Fruit fly (Drosophila melanogaster) whole organism: ENCODE measurements around the gene hh.

Experiments used
- CG8478 ChIP-seq: fragments of >200 bp; optimal IDR thresholded peaks from 2 replicates; lab custom pipeline; 2018; ENCODE audit warnings: inconsistent platforms
- pan ChIP-seq: fragments of >200 bp; optimal IDR thresholded peaks from 2 replicates; lab custom pipeline; 2017
- usp ChIP-seq: fragments of >200 bp; optimal IDR thresholded peaks from 2 replicates; lab custom pipeline; 2017; ENCODE audit warnings: missing biosample characterization, missing genetic modification characterization, mixed read lengths

dm6 chr3R:23141678-23142338 is at the start of gene hh:
- TF ChIP-seq usp (GFP tag; lab: Kevin White, UChicago), result no peak
- peak; percentile 70 for TF ChIP-seq CG8478
- no peak for TF ChIP-seq pan (lab: Kevin White, UChicago)
